Worm (Caenorhabditis elegans): ENCODE results near the gene K10H10.10.

The K10H10.10 gene

ce11 chrII:14534000-14534399, 26.4 kb downstream of the K10H10.10 start, which contains the start of gene C04H5.1:
Gene C04H5.1, plus strand, starts transcription at chrII:14534300.
- TF ChIP-seq hlh-30 (tag; optimal IDR thresholded peaks at IDR 0.05; ENCODE audit: insufficient read depth) (no peak), ceh-82 (tag; optimal IDR thresholded peaks at IDR 0.05) (no peak), set-16 (GFP tag; IDR thresholded peaks at IDR 0.05) (no peak), ceh-44 (GFP tag; IDR thresholded peaks at IDR 0.05) (no peak), tra-1 (GFP tag; IDR thresholded peaks at IDR 0.05) (no peak), aha-1 (tag) (peak; percentile 40), F37D6.2 (tag; optimal IDR thresholded peaks at IDR 0.05) (no peak)

- TF ChIP-seq duxl-1 (tag; optimal IDR thresholded peaks at IDR 0.05; ENCODE audit: poor library complexity) (no peak), F26F4.8 (GFP tag; conservative IDR thresholded peaks at IDR 0.05) (no peak), F10B5.3 (tag; optimal IDR thresholded peaks at IDR 0.05) (no peak), F49E8.2 (tag; optimal IDR thresholded peaks at IDR 0.05; ENCODE audit: borderline replicate concordance) (no peak), nhr-48 (tag; optimal IDR thresholded peaks at IDR 0.05) (no peak), ztf-11 (tag; optimal IDR thresholded peaks at IDR 0.05) (no peak), ztf-7 (tag; optimal IDR thresholded peaks at IDR 0.05) (no peak), madf-5 (GFP tag; IDR thresholded peaks at IDR 0.05) (no peak), set-16 (GFP tag; IDR thresholded peaks at IDR 0.05) (no peak), unc-130 (GFP tag; optimal IDR thresholded peaks at IDR 0.05) (no peak), egl-27 (tag; optimal IDR thresholded peaks at IDR 0.05) (no peak)
Measured at ce11 chrII:14537728-14538127, 30.2 kb downstream of the K10H10.10 start, which contains the start of the genes clec-147 and C04H5.7. Gene clec-147, minus strand, starts transcription at chrII:14537828. Gene C04H5.7, plus strand, starts transcription at chrII:14537946.

ce11 chrII:14540551-14540950, 33.0 kb downstream of the K10H10.10 start:
- TF ChIP-seq pqm-1 (tag; optimal IDR thresholded peaks at IDR 0.05) (peak; percentile 38), aha-1 (tag) (peak; percentile 88), nhr-42 (GFP tag; IDR thresholded peaks at IDR 0.05) (no peak)

- TF ChIP-seq spr-3 (GFP tag; optimal IDR thresholded peaks at IDR 0.05) = no peak
- no peak for TF ChIP-seq gei-8 (GFP tag; optimal IDR thresholded peaks at IDR 0.05)
- no peak for TF ChIP-seq Y5F2A.4 (GFP tag; optimal IDR thresholded peaks at IDR 0.05)
- TF ChIP-seq ceh-82 (tag; optimal IDR thresholded peaks at IDR 0.05) = no peak
- no peak for TF ChIP-seq lim-7 (GFP tag; IDR thresholded peaks at IDR 0.05)
- no peak for TF ChIP-seq dmd-6 (GFP tag; IDR thresholded peaks at IDR 0.05)
- TF ChIP-seq ctbp-1 (GFP tag; IDR thresholded peaks at IDR 0.05) = no peak
- TF ChIP-seq lin-13 (GFP tag; optimal IDR thresholded peaks at IDR 0.05) = no peak
- no peak for TF ChIP-seq zip-11 (GFP tag; IDR thresholded peaks at IDR 0.05)
- TF ChIP-seq nhr-76 (tag; optimal IDR thresholded peaks at IDR 0.05) = no peak
- no peak for TF ChIP-seq pha-4 (GFP tag; IDR thresholded peaks at IDR 0.05)
- no peak for TF ChIP-seq pha-4 (tag; optimal IDR thresholded peaks at IDR 0.05)
- no peak for TF ChIP-seq nhr-28 (tag; optimal IDR thresholded peaks at IDR 0.05)
- no peak for TF ChIP-seq nhr-42 (GFP tag; IDR thresholded peaks at IDR 0.05)
- no peak for TF ChIP-seq egl-27 (tag; optimal IDR thresholded peaks at IDR 0.05)
- no peak for TF ChIP-seq spr-1 (tag; optimal IDR thresholded peaks at IDR 0.05)
- TF ChIP-seq T20F7.1 (GFP tag; optimal IDR thresholded peaks at IDR 0.05) = no peak
- TF ChIP-seq zfp-2 (tag; optimal IDR thresholded peaks at IDR 0.05) = no peak
- TF ChIP-seq tag-97 (GFP tag; IDR thresholded peaks at IDR 0.05) = no peak
- TF ChIP-seq tra-1 (GFP tag; IDR thresholded peaks at IDR 0.05) = no peak
Measured at ce11 chrII:14548691-14549090, 41.1 kb downstream of the K10H10.10 start, which contains the start of gene gcy-29. Gene gcy-29, minus strand, starts transcription at chrII:14548791.

- TF ChIP-seq aly-2 (tag; optimal IDR thresholded peaks at IDR 0.05) (no peak), nhr-237 (tag; optimal IDR thresholded peaks at IDR 0.05) (no peak), dve-1 (tag; optimal IDR thresholded peaks at IDR 0.05; ENCODE audit: insufficient read depth) (no peak)
Measured at ce11 chrII:14550613-14551012, 43.0 kb downstream of the K10H10.10 start, which contains the start of gene nlp-41. Gene nlp-41, plus strand, starts transcription at chrII:14550913.
